Worm (Caenorhabditis elegans) whole organism, L1 larva: ENCODE results near the gene cyp-33C3.
A peak's percentile ranks its signal among the peaks of the same experiment; 100 is the strongest.

Experiments used
- C04F5.9 ChIP-seq: sonication (generic microtip); optimal IDR thresholded peaks from 2 replicates; lab custom pipeline; 2016; ENCODE audit warnings: missing genetic modification characterization, missing compliant biosample characterization
- alr-1 ChIP-seq: fragments of 200-800 bp; sonication (Bioruptor generic); optimal IDR thresholded peaks from 2 replicates; lab custom pipeline; 2018; ENCODE audit warnings: borderline replicate concordance, mild to moderate bottlenecking, missing genetic modification characterization, missing compliant biosample characterization
- ceh-8 ChIP-seq: fragments of 200-800 bp; sonication (Bioruptor generic); optimal IDR thresholded peaks from 2 replicates; lab custom pipeline; 2018; ENCODE audit warnings: mild to moderate bottlenecking, missing genetic modification characterization, moderate library complexity, missing compliant biosample characterization
- ceh-88 ChIP-seq: fragments of 200-800 bp; sonication (Bioruptor generic); IDR thresholded peaks from 2 replicates; pipeline ENCODE4 v1.3.6; 2022; ENCODE audit warnings: missing genetic modification characterization, missing compliant biosample characterization
- ceh-90 ChIP-seq: sonication (generic microtip); optimal IDR thresholded peaks from 2 replicates; lab custom pipeline; 2016; ENCODE audit warnings: missing genetic modification characterization, missing compliant biosample characterization
- dpl-1 ChIP-seq, 3 experiments: fragments of 150-350 bp in 2 of 3; sonication (generic microtip) in 1 of 3; optimal IDR thresholded peaks; 2 replicates each; lab custom pipeline; 2014 to 2017; ENCODE audit warnings: missing biosample characterization in 3 of 3, missing genetic modification characterization in 3 of 3, missing genetic modification reagents in 3 of 3
- efl-1 ChIP-seq, 4 experiments: fragments of 150-350 bp; optimal IDR thresholded peaks in 3 of 4; peaks in 1 of 4; 1 replicate in 1 of 4; 2 replicates in 3 of 4; lab custom pipeline; 2014; ENCODE audit warnings: missing biosample characterization in 2 of 4, missing genetic modification characterization in 2 of 4, missing genetic modification reagents in 2 of 4
- ets-5 ChIP-seq: fragments of 200-800 bp; sonication (Bioruptor generic); IDR thresholded peaks from 2 replicates; pipeline ENCODE4 v1.3.6; 2022; ENCODE audit warnings: missing genetic modification characterization, missing compliant biosample characterization
- fkh-10 ChIP-seq: sonication (generic microtip); optimal IDR thresholded peaks from 2 replicates; lab custom pipeline; 2017; ENCODE audit warnings: missing biosample characterization, missing genetic modification reagents, missing genetic modification characterization
- fkh-8 ChIP-seq: sonication (generic microtip); optimal IDR thresholded peaks from 2 replicates; lab custom pipeline; 2016; ENCODE audit warnings: mild to moderate bottlenecking, missing genetic modification characterization, missing compliant biosample characterization
- fos-1 ChIP-seq: fragments of 150-350 bp; optimal IDR thresholded peaks from 2 replicates; lab custom pipeline; 2014; ENCODE audit warnings: missing biosample characterization, missing genetic modification characterization
- grh-1 ChIP-seq: fragments of 200-800 bp; sonication (Bioruptor generic); IDR thresholded peaks from 2 replicates; pipeline ENCODE4 v1.3.6; 2022; ENCODE audit warnings: missing genetic modification reagents, missing genetic modification characterization, missing compliant biosample characterization
- hlh-4 ChIP-seq: sonication (generic microtip); optimal IDR thresholded peaks from 2 replicates; lab custom pipeline; 2016; ENCODE audit warnings: mild to moderate bottlenecking, missing genetic modification characterization, missing compliant biosample characterization
- isw-1 ChIP-seq: fragments of 200-800 bp; sonication (Bioruptor generic); IDR thresholded peaks from 2 replicates; pipeline ENCODE4 v1.3.6; 2022; ENCODE audit warnings: missing genetic modification characterization, missing compliant biosample characterization
- lin-13 ChIP-seq: fragments of 150-350 bp; optimal IDR thresholded peaks from 2 replicates; lab custom pipeline; 2014; ENCODE audit warnings: missing biosample characterization, missing genetic modification reagents, missing genetic modification characterization
- lin-14 ChIP-seq: fragments of 200-800 bp; sonication (Bioruptor generic); optimal IDR thresholded peaks from 2 replicates; lab custom pipeline; 2018; ENCODE audit warnings: mild to moderate bottlenecking, missing genetic modification characterization, moderate library complexity, missing compliant biosample characterization
- lin-35 ChIP-seq, 2 experiments: fragments of 150-350 bp; optimal IDR thresholded peaks; 2 replicates each; lab custom pipeline; 2014; ENCODE audit warnings: missing biosample characterization in 2 of 2, missing genetic modification characterization in 2 of 2, missing genetic modification reagents in 2 of 2
- lin-39 ChIP-seq: fragments of 150-350 bp; optimal IDR thresholded peaks from 2 replicates; lab custom pipeline; 2014; ENCODE audit warnings: missing biosample characterization, missing genetic modification reagents, missing genetic modification characterization
- lir-3 ChIP-seq: sonication (generic microtip); optimal IDR thresholded peaks from 2 replicates; lab custom pipeline; 2016; ENCODE audit warnings: mild to moderate bottlenecking, missing genetic modification characterization, moderate library complexity, missing compliant biosample characterization; ENCODE audit not compliant: poor library complexity
- mab-9 ChIP-seq: fragments of 200-800 bp; sonication (Bioruptor generic); IDR thresholded peaks from 2 replicates; pipeline ENCODE4 v1.3.6; 2022; ENCODE audit warnings: missing genetic modification reagents, missing genetic modification characterization, missing compliant biosample characterization
- mep-1 ChIP-seq: fragments of 150-350 bp; optimal IDR thresholded peaks from 2 replicates; lab custom pipeline; 2014; ENCODE audit warnings: missing biosample characterization, missing genetic modification characterization
- nhr-19 ChIP-seq: fragments of 200-800 bp; sonication (Bioruptor generic); conservative IDR thresholded peaks from 2 replicates; pipeline ENCODE4 v1.3.6; 2022; ENCODE audit warnings: missing genetic modification characterization, missing compliant biosample characterization
- nhr-237 ChIP-seq: fragments of 150-350 bp; optimal IDR thresholded peaks from 2 replicates; lab custom pipeline; 2014; ENCODE audit warnings: missing biosample characterization, missing genetic modification characterization
- nhr-71 ChIP-seq: sonication (generic microtip); optimal IDR thresholded peaks from 2 replicates; lab custom pipeline; 2016; ENCODE audit warnings: mild to moderate bottlenecking, missing genetic modification characterization, moderate library complexity, missing compliant biosample characterization
- nhr-76 ChIP-seq: sonication (generic microtip); optimal IDR thresholded peaks from 2 replicates; lab custom pipeline; 2017; ENCODE audit warnings: missing biosample characterization, missing genetic modification characterization
- nhr-90 ChIP-seq: sonication (generic microtip); optimal IDR thresholded peaks from 2 replicates; lab custom pipeline; 2016; ENCODE audit warnings: mild to moderate bottlenecking, missing genetic modification characterization, missing compliant biosample characterization; ENCODE audit not compliant: poor library complexity
- pag-3 ChIP-seq: sonication (generic microtip); optimal IDR thresholded peaks from 2 replicates; lab custom pipeline; 2017; ENCODE audit warnings: missing genetic modification characterization, mild to moderate bottlenecking, missing compliant biosample characterization, antibody characterized with exemption, borderline replicate concordance; ENCODE audit not compliant: insufficient read depth
- skn-1 ChIP-seq: fragments of 150-350 bp; optimal IDR thresholded peaks from 2 replicates; lab custom pipeline; 2014; ENCODE audit warnings: missing biosample characterization, missing genetic modification characterization
- snpc-4 ChIP-seq: fragments of 150-350 bp; optimal IDR thresholded peaks from 2 replicates; lab custom pipeline; 2014; ENCODE audit warnings: missing biosample characterization, missing genetic modification characterization
- snu-23 ChIP-seq: sonication (generic microtip); optimal IDR thresholded peaks from 2 replicates; lab custom pipeline; 2016; ENCODE audit warnings: missing genetic modification characterization, missing compliant biosample characterization
- swsn-7 ChIP-seq: sonication (generic microtip); optimal IDR thresholded peaks from 2 replicates; lab custom pipeline; 2016; ENCODE audit warnings: missing genetic modification characterization, missing compliant biosample characterization
- unc-130 ChIP-seq: fragments of 150-350 bp; optimal IDR thresholded peaks from 2 replicates; lab custom pipeline; 2017; ENCODE audit warnings: missing biosample characterization, missing genetic modification characterization, inconsistent platforms
- unc-30 ChIP-seq: sonication (generic microtip); optimal IDR thresholded peaks from 2 replicates; lab custom pipeline; 2017; ENCODE audit warnings: missing biosample characterization, missing genetic modification characterization
- zag-1 ChIP-seq: fragments of 150-350 bp; optimal IDR thresholded peaks from 2 replicates; lab custom pipeline; 2014; ENCODE audit warnings: missing biosample characterization, missing genetic modification characterization
- zip-4 ChIP-seq: fragments of 200-800 bp; sonication (Bioruptor generic); optimal IDR thresholded peaks from 2 replicates; lab custom pipeline; 2018; ENCODE audit warnings: mild to moderate bottlenecking, missing genetic modification characterization, moderate library complexity, missing compliant biosample characterization
- ztf-11 ChIP-seq, 2 experiments: sonication (generic microtip); optimal IDR thresholded peaks; 2 replicates each; lab custom pipeline; 2016 to 2017; ENCODE audit warnings: missing genetic modification characterization in 2 of 2, missing biosample characterization in 1 of 2, missing compliant biosample characterization in 1 of 2

cyp-33C3 gene

ce11 chrV:2260660-2261059, 18.1 kb downstream of the cyp-33C3 start, which contains the start of gene F41B5.12:
F41B5.12 (plus strand) TSS chrV:2260960.
- TF ChIP-seq ceh-88, result no peak
- no peak for TF ChIP-seq nhr-76 (tag; lab: Kevin White, UChicago)
- no peak for TF ChIP-seq swsn-7
- no peak for TF ChIP-seq fos-1 (tag; lab: Kevin White, UChicago)
- no peak for TF ChIP-seq isw-1 (GFP tag; lab: Robert Waterston, UW)
- TF ChIP-seq ceh-90 (tag; lab: Kevin White, UChicago), result no peak
- no peak for TF ChIP-seq zag-1 (tag; lab: Kevin White, UChicago)
- TF ChIP-seq C04F5.9, result no peak
- TF ChIP-seq lin-14, result no peak
- no peak for TF ChIP-seq unc-130 (tag; lab: Kevin White, UChicago)
- no peak for TF ChIP-seq nhr-237 (tag; lab: Kevin White, UChicago)
- TF ChIP-seq lin-39 (tag; lab: Kevin White, UChicago), result no peak
- no peak for TF ChIP-seq nhr-90 (tag; lab: Kevin White, UChicago)
- TF ChIP-seq grh-1, result no peak
- no peak for TF ChIP-seq ztf-11 (tag; optimal IDR thresholded peaks at IDR 0.05; lab: Kevin White, UChicago)

- peak; percentile 10 for TF ChIP-seq fkh-8 (tag; lab: Kevin White, UChicago)
- TF ChIP-seq pag-3 (tag; lab: Kevin White, UChicago), result no peak
- no peak for TF ChIP-seq lin-13 (GFP tag; lab: Kevin White, UChicago)
- TF ChIP-seq mab-9 (GFP tag; lab: Robert Waterston, UW), result no peak
- TF ChIP-seq ceh-8, result no peak
- no peak for TF ChIP-seq efl-1 (optimal IDR thresholded peaks at IDR 0.05; lab: Kevin White, UChicago)
- TF ChIP-seq efl-1 (GFP tag; optimal IDR thresholded peaks at IDR 0.05 in 1 of 2; lab: Kevin White, UChicago), result peak in 1 of 2 experiments; percentile 37
- no peak for TF ChIP-seq fkh-10 (GFP tag; lab: Kevin White, UChicago)
- no peak for TF ChIP-seq nhr-76 (tag; lab: Kevin White, UChicago)
- TF ChIP-seq swsn-7, result no peak
- peak in 1 of 2 experiments; percentile 19 for TF ChIP-seq lin-35 (GFP tag; optimal IDR thresholded peaks at IDR 0.05; lab: Kevin White, UChicago)
- TF ChIP-seq skn-1, result peak; percentile 46
- no peak for TF ChIP-seq ceh-90 (tag; lab: Kevin White, UChicago)
- no peak for TF ChIP-seq alr-1
- TF ChIP-seq lin-14, result no peak
Measured at ce11 chrV:2264455-2264854, 21.9 kb downstream of the cyp-33C3 start, which contains the start of gene nhr-183. nhr-183 (minus strand) TSS chrV:2264634.

DNA sequence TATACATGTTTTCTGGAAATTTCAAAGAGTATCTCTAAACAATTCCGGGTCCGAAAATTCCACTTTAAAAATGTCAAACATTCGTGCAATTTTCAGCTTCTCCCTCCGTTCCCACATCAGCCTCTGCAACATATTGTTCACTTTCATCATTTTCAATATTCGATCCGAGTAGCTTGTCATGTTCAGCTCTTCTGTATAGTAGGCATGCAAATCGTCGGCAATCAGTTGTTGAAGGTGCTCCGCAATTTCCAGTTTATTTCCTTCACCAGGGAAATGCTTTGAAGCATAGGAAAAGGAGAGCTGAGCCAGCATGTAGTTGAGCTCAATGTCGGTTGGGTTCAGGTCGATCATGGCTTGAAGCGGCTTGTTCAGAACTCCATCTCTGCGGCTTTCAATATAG, 22.3 kb downstream of the cyp-33C3 start:
- no peak for TF ChIP-seq lin-39 (tag; lab: Kevin White, UChicago)
- no peak for TF ChIP-seq efl-1 (optimal IDR thresholded peaks at IDR 0.05; lab: Kevin White, UChicago)
- peak in 1 of 2 experiments; percentile 88 for TF ChIP-seq efl-1 (GFP tag; optimal IDR thresholded peaks at IDR 0.05 in 1 of 2; lab: Kevin White, UChicago)
- TF ChIP-seq dpl-1 (GFP tag; optimal IDR thresholded peaks at IDR 0.05; lab: Kevin White, UChicago), result no peak
- no peak for TF ChIP-seq lin-14
- TF ChIP-seq snpc-4, result no peak
- TF ChIP-seq unc-30 (tag; lab: Kevin White, UChicago), result no peak
- TF ChIP-seq zip-4 (GFP tag; lab: Kevin White, UChicago), result no peak

- TF ChIP-seq hlh-4 (tag; lab: Kevin White, UChicago) (no peak), nhr-71 (tag; lab: Kevin White, UChicago) (no peak), lir-3 (tag; lab: Kevin White, UChicago) (no peak), efl-1 (optimal IDR thresholded peaks at IDR 0.05; lab: Kevin White, UChicago) (no peak), efl-1 (GFP tag; optimal IDR thresholded peaks at IDR 0.05 in 1 of 2; lab: Kevin White, UChicago) (no peak), pag-3 (tag; lab: Kevin White, UChicago) (no peak), mep-1 (tag; lab: Kevin White, UChicago) (no peak), ets-5 (GFP tag; lab: Robert Waterston, UW) (no peak), nhr-19 (GFP tag; lab: Robert Waterston, UW) (no peak), snu-23 (GFP tag; lab: Kevin White, UChicago) (no peak)
- TF ChIP-seq, all 84 proteins: peak for 0
Measured at ce11 chrV:2266958-2267357, 24.4 kb downstream of the cyp-33C3 start, which contains the start of gene nhr-275. nhr-275 (minus strand) TSS chrV:2267058.
